Fruit fly (Drosophila melanogaster) ovary, adult (tissue): Measurements from ENCODE around the gene CG42538.

Source experiments
- CG17801 ChIP-seq: fragments of 200-800 bp; optimal IDR thresholded peaks from 2 replicates; lab custom pipeline; 2019; ENCODE audit warnings: missing biosample characterization, mild to moderate bottlenecking, missing genetic modification characterization, moderate library complexity; ENCODE audit not compliant: partially characterized antibody

Gene CG42538

dm6 chr3L:16034224-16034623, at the start of gene CG42538:
TSS of gene CG42538 (plus strand) at chr3L:16034524.
- TF ChIP-seq CG17801 (GFP tag; lab: Kevin White, UChicago), result no peak

- TF ChIP-seq CG17801 (GFP tag; lab: Kevin White, UChicago), result no peak
Observed at dm6 chr3L:15987635-15988034, 46.7 kb upstream of the CG42538 start, which contains the start of gene PolD1. TSS of gene PolD1 (minus strand) at chr3L:15987815.

dm6 chr3L:15988039-15988546, 46.2 kb upstream of the CG42538 start, which contains the start of gene Hip14:
TSS of gene Hip14 (plus strand) at chr3L:15988236.
- TF ChIP-seq CG17801 (GFP tag; lab: Kevin White, UChicago), result peak; percentile 37

- TF ChIP-seq CG17801 (GFP tag; lab: Kevin White, UChicago), result no peak
Observed at dm6 chr3L:15996019-15996418, 38.3 kb upstream of the CG42538 start.

dm6 chr3L:15998217-15998616, 36.1 kb upstream of the CG42538 start:
- TF ChIP-seq CG17801 (GFP tag; lab: Kevin White, UChicago), result no peak

- TF ChIP-seq CG17801 (GFP tag; lab: Kevin White, UChicago), result no peak
Observed at dm6 chr3L:15999358-16000005, 34.8 kb upstream of the CG42538 start.

dm6 chr3L:16001164-16001679, 33.1 kb upstream of the CG42538 start:
- TF ChIP-seq CG17801 (GFP tag; lab: Kevin White, UChicago), result peak; percentile 56

dm6 chr3L:16002116-16002716, 32.1 kb upstream of the CG42538 start:
- peak; percentile 25 for TF ChIP-seq CG17801 (GFP tag; lab: Kevin White, UChicago)

dm6 chr3L:16004401-16005237, 29.7 kb upstream of the CG42538 start, which contains the start of the genes hzg and mRpS31:
TSS of gene hzg (minus strand) at chr3L:16004736.
TSS of gene mRpS31 (plus strand) at chr3L:16005193.
- TF ChIP-seq CG17801 (GFP tag; lab: Kevin White, UChicago), result peak; percentile 68

- no peak for TF ChIP-seq CG17801 (GFP tag; lab: Kevin White, UChicago)
Observed at dm6 chr3L:16010176-16010575, 24.1 kb upstream of the CG42538 start.

dm6 chr3L:16011319-16012210, 22.8 kb upstream of the CG42538 start, which contains the start of gene mib1:
TSS of gene mib1 (minus strand) at chr3L:16011812.
- peak; percentile 21 for TF ChIP-seq CG17801 (GFP tag; lab: Kevin White, UChicago)

dm6 chr3L:16012315-16012950, 21.9 kb upstream of the CG42538 start:
- TF ChIP-seq CG17801 (GFP tag; lab: Kevin White, UChicago), result no peak
